Fruit fly (Drosophila melanogaster): ENCODE measurements around the gene Vps16A.

Gene Vps16A

DNA sequence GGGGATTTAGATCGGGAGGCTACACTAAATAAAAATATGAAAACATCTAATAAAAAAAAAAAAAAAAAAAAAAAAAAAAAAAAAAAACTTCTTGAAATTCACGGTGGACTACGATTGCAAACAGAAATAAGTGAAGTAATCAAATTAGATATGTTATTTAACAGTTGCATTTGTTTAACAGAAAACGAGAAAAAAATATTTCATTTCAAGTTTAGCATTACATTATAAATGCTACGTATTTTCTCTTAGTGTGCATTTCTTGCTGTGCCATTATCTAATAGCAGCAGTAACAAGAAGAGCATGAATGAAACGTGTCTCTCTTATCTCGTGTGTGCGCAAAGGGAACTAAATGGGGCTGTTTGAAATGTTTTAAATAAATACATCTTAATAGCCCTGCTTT, 42.0 kb upstream of the Vps16A start (continued):
- TF ChIP-seq psq (GFP tag; optimal IDR thresholded peaks at IDR 0.05): peak; percentile 70
- peak; percentile 56 for TF ChIP-seq CG2875 (GFP tag; optimal IDR thresholded peaks at IDR 0.05)
- TF ChIP-seq CG17186 (GFP tag; optimal IDR thresholded peaks at IDR 0.05): no peak
- TF ChIP-seq CG11723 (GFP tag; optimal IDR thresholded peaks at IDR 0.05): no peak
- peak; percentile 28 for TF ChIP-seq Spps (tag; optimal IDR thresholded peaks at IDR 0.05)
- TF ChIP-seq wek (GFP tag; optimal IDR thresholded peaks at IDR 0.05): no peak
- no peak for TF ChIP-seq CG1647 (GFP tag; optimal IDR thresholded peaks at IDR 0.05)
- peak; percentile 29 for TF ChIP-seq CG12769 (tag; optimal IDR thresholded peaks at IDR 0.05)
- TF ChIP-seq shn (GFP tag; optimal IDR thresholded peaks at IDR 0.05): peak; percentile 39
- no peak for TF ChIP-seq Doc3 (GFP tag; IDR thresholded peaks at IDR 0.05; ENCODE audit: partially characterized antibody)
- no peak for TF ChIP-seq CG6791 (GFP tag; IDR thresholded peaks at IDR 0.05; ENCODE audit: partially characterized antibody)
- peak; percentile 81 for TF ChIP-seq grau (tag; optimal IDR thresholded peaks at IDR 0.05)
- TF ChIP-seq CG9437 (GFP tag; optimal IDR thresholded peaks at IDR 0.05): peak; percentile 54
- peak; percentile 87 for TF ChIP-seq CG11695 (GFP tag; IDR thresholded peaks at IDR 0.05)
- peak; percentile 44 for TF ChIP-seq CG15601 (tag; optimal IDR thresholded peaks at IDR 0.05)
- TF ChIP-seq Ravus (GFP tag; IDR thresholded peaks at IDR 0.05): peak; percentile 27
- TF ChIP-seq lab (GFP tag; optimal IDR thresholded peaks at IDR 0.05): peak; percentile 75
- TF ChIP-seq CG32532 (GFP tag; IDR thresholded peaks at IDR 0.05): peak; percentile 69
- peak; percentile 13 for TF ChIP-seq CG5180 (GFP tag; optimal IDR thresholded peaks at IDR 0.05)
- TF ChIP-seq ranshi (GFP tag; IDR thresholded peaks at IDR 0.05): peak; percentile 65; the same call in 1 of the 2 replicates
- no peak for TF ChIP-seq crp (GFP tag; optimal IDR thresholded peaks at IDR 0.05)
- TF ChIP-seq Pdp1 (GFP tag; optimal IDR thresholded peaks at IDR 0.05): peak; percentile 64 to 87
- TF ChIP-seq lilli (GFP tag; optimal IDR thresholded peaks at IDR 0.05): peak; percentile 60
- TF ChIP-seq hbn (GFP tag; IDR thresholded peaks at IDR 0.05; ENCODE audit: partially characterized antibody): no peak
- TF ChIP-seq Dbx (GFP tag; IDR thresholded peaks at IDR 0.05): 0 out of 3 replicates have a peak, but pooled peaks have one; percentile 43
- peak; percentile 63 for TF ChIP-seq Meics (GFP tag; optimal IDR thresholded peaks at IDR 0.05)
- no peak for TF ChIP-seq Tbp (GFP tag; optimal IDR thresholded peaks at IDR 0.05)
- peak in 1 of 2 experiments; percentile 82 for TF ChIP-seq bsh (GFP tag; optimal IDR thresholded peaks at IDR 0.05)
- no peak for TF ChIP-seq CG33213 (GFP tag; optimal IDR thresholded peaks at IDR 0.05)
- TF ChIP-seq CG12236 (GFP tag; optimal IDR thresholded peaks at IDR 0.05): peak; percentile 31
- no peak for TF ChIP-seq onecut (GFP tag; IDR thresholded peaks at IDR 0.05)
- TF ChIP-seq vnd (GFP tag; IDR thresholded peaks at IDR 0.05; ENCODE audit: partially characterized antibody): no peak
- peak; percentile 75 for TF ChIP-seq CG13424 (tag; optimal IDR thresholded peaks at IDR 0.05)
- TF ChIP-seq Hmx (GFP tag; optimal IDR thresholded peaks at IDR 0.05): peak; percentile 16
- TF ChIP-seq CG4360 (GFP tag; IDR thresholded peaks at IDR 0.05): 0 out of 2 replicates have a peak, but pooled peaks have one; percentile 6
- no peak for TF ChIP-seq Sry-β (GFP tag; optimal IDR thresholded peaks at IDR 0.05)
- peak; percentile 64 for TF ChIP-seq CG7556 (GFP tag; optimal IDR thresholded peaks at IDR 0.05)
- peak; percentile 57 for TF ChIP-seq sqz (GFP tag; optimal IDR thresholded peaks at IDR 0.05)
- peak; percentile 38 for TF ChIP-seq scrt (GFP tag; optimal IDR thresholded peaks at IDR 0.05)
- no peak for TF ChIP-seq gro (GFP tag; optimal IDR thresholded peaks at IDR 0.05)
- TF ChIP-seq row (GFP tag; IDR thresholded peaks at IDR 0.05): peak; percentile 82
- 0 out of 3 replicates have a peak, but pooled peaks have one; percentile 29 for TF ChIP-seq Mrtf (GFP tag; IDR thresholded peaks at IDR 0.05)
- TF ChIP-seq HLH54F (GFP tag; optimal IDR thresholded peaks at IDR 0.05): peak; percentile 9
- peak; percentile 67; the same call in 1 of the 2 replicates for TF ChIP-seq E2f1 (GFP tag; IDR thresholded peaks at IDR 0.05)
- peak; percentile 3 for TF ChIP-seq Dip3 (GFP tag; optimal IDR thresholded peaks at IDR 0.05)
- TF ChIP-seq nom (GFP tag; optimal IDR thresholded peaks at IDR 0.05): no peak
- no peak for TF ChIP-seq gcm2 (GFP tag; optimal IDR thresholded peaks at IDR 0.05)
- TF ChIP-seq GATAe (GFP tag; conservative IDR thresholded peaks at IDR 0.05): no peak
- TF ChIP-seq CG5245 (GFP tag; optimal IDR thresholded peaks at IDR 0.05): peak; percentile 53
- TF ChIP-seq CG13287 (GFP tag; IDR thresholded peaks at IDR 0.05; ENCODE audit: partially characterized antibody): no peak
